Fruit fly (Drosophila melanogaster) whole organism, wandering third instar larva: Measurements from ENCODE around the gene CG9953.

ENCODE experiments used
- Abd-B ChIP-seq: fragments of >200 bp; optimal IDR thresholded peaks from 2 replicates; lab custom pipeline; 2017; ENCODE audit warnings: missing biosample characterization, missing genetic modification characterization
- CG32264 ChIP-seq: fragments of 200-800 bp; sonication (Bioruptor generic); optimal IDR thresholded peaks from 2 replicates; lab custom pipeline; 2016; ENCODE audit warnings: missing biosample characterization, missing genetic modification characterization
- CrebA ChIP-seq: fragments of 200-800 bp; sonication (Bioruptor generic); optimal IDR thresholded peaks from 2 replicates; lab custom pipeline; 2016; ENCODE audit warnings: missing biosample characterization, mild to moderate bottlenecking, missing genetic modification characterization, borderline replicate concordance
- Dfd ChIP-seq: fragments of >200 bp; optimal IDR thresholded peaks from 2 replicates; lab custom pipeline; 2017; ENCODE audit warnings: missing biosample characterization, missing genetic modification characterization
- Dif ChIP-seq: fragments of 200-275, 200-300 bp; sonication (Bioruptor generic); optimal IDR thresholded peaks from 2 replicates; lab custom pipeline; 2018; ENCODE audit warnings: missing biosample characterization, missing genetic modification characterization; ENCODE audit not compliant: partially characterized antibody
- GATAd ChIP-seq: sonication (Bioruptor generic); optimal IDR thresholded peaks from 2 replicates; lab custom pipeline; 2016; ENCODE audit warnings: missing biosample characterization, missing genetic modification characterization
- Hnf4 ChIP-seq: fragments of 200-800 bp; sonication (Bioruptor generic); optimal IDR thresholded peaks from 2 replicates; lab custom pipeline; 2016; ENCODE audit warnings: missing biosample characterization, mild to moderate bottlenecking, missing genetic modification characterization
- Hr78 ChIP-seq: fragments of >200 bp; optimal IDR thresholded peaks from 2 replicates; lab custom pipeline; 2017; ENCODE audit warnings: missing biosample characterization, missing genetic modification characterization
- Hr83 ChIP-seq: fragments of 200-300 bp; sonication (Bioruptor generic); optimal IDR thresholded peaks from 2 replicates; lab custom pipeline; 2016; ENCODE audit warnings: missing biosample characterization, mild to moderate bottlenecking, missing genetic modification characterization, moderate library complexity; ENCODE audit not compliant: poor library complexity, severe bottlenecking
- Jra ChIP-seq: sonication (Bioruptor generic); optimal IDR thresholded peaks from 2 replicates; lab custom pipeline; 2016; ENCODE audit warnings: missing biosample characterization, missing genetic modification characterization
- Mio ChIP-seq: sonication (Bioruptor generic); optimal IDR thresholded peaks from 2 replicates; lab custom pipeline; 2016; ENCODE audit warnings: missing biosample characterization, missing genetic modification characterization
- Myc ChIP-seq: fragments of >200 bp; optimal IDR thresholded peaks from 2 replicates; lab custom pipeline; 2017
- N ChIP-seq: fragments of >200 bp; optimal IDR thresholded peaks from 2 replicates; lab custom pipeline; 2018; ENCODE audit warnings: missing biosample characterization, missing external identifiers, missing genetic modification characterization
- OdsH ChIP-seq: fragments of 200-800 bp; sonication (Bioruptor generic); optimal IDR thresholded peaks from 2 replicates; lab custom pipeline; 2016; ENCODE audit warnings: missing biosample characterization, mild to moderate bottlenecking, missing genetic modification characterization
- Rel ChIP-seq, 2 experiments: fragments of 200-800 bp; sonication (Bioruptor generic) in 1 of 2; optimal IDR thresholded peaks; 2 replicates in 1 of 2; 3 replicates in 1 of 2; lab custom pipeline; 2016 to 2019; ENCODE audit warnings: mild to moderate bottlenecking in 2 of 2, missing biosample characterization in 2 of 2, missing genetic modification characterization in 2 of 2, moderate library complexity in 1 of 2
- Sp1 ChIP-seq: fragments of 200-800 bp; sonication (Bioruptor generic); optimal IDR thresholded peaks from 3 replicates; lab custom pipeline; 2019; ENCODE audit warnings: missing biosample characterization, mild to moderate bottlenecking, missing genetic modification characterization, moderate library complexity
- Vsx2 ChIP-seq: fragments of 200-300, 225-300 bp; sonication (Bioruptor generic); optimal IDR thresholded peaks from 2 replicates; lab custom pipeline; 2018; ENCODE audit warnings: missing biosample characterization, missing genetic modification characterization; ENCODE audit not compliant: partially characterized antibody
- br ChIP-seq: fragments of 200-800 bp; sonication (Bioruptor generic); optimal IDR thresholded peaks from 2 replicates; lab custom pipeline; 2016; ENCODE audit warnings: missing biosample characterization, missing genetic modification characterization
- brk ChIP-seq: fragments of 200-800 bp; sonication (Bioruptor generic); optimal IDR thresholded peaks from 2 replicates; lab custom pipeline; 2016; ENCODE audit warnings: missing biosample characterization, mild to moderate bottlenecking, missing genetic modification characterization
- dl ChIP-seq, 2 experiments: fragments of 175-275, 200-275 bp in 1 of 2; fragments of 200-275 bp in 1 of 2; sonication (Bioruptor generic); optimal IDR thresholded peaks; lab custom pipeline; 2018; ENCODE audit warnings: mild to moderate bottlenecking in 2 of 2, missing biosample characterization in 2 of 2, missing genetic modification characterization in 2 of 2, moderate library complexity in 2 of 2; ENCODE audit not compliant: partially characterized antibody in 2 of 2, insufficient read depth in 1 of 2
- dmrt93B ChIP-seq: fragments of 200-800 bp; sonication (Bioruptor generic); optimal IDR thresholded peaks from 2 replicates; lab custom pipeline; 2018; ENCODE audit warnings: missing biosample characterization, mild to moderate bottlenecking, missing genetic modification characterization
- dsf ChIP-seq: sonication (Bioruptor generic); optimal IDR thresholded peaks from 2 replicates; lab custom pipeline; 2016; ENCODE audit warnings: missing biosample characterization, missing genetic modification characterization, borderline replicate concordance
- ey ChIP-seq: fragments of 200-800 bp; sonication (Bioruptor generic); optimal IDR thresholded peaks from 2 replicates; lab custom pipeline; 2016; ENCODE audit warnings: missing biosample characterization, missing genetic modification characterization
- foxo ChIP-seq, 2 experiments: fragments of 200-800 bp; sonication (Bioruptor generic); optimal IDR thresholded peaks; 2 replicates in 1 of 2; 3 replicates in 1 of 2; lab custom pipeline; 2016 to 2017; ENCODE audit warnings: missing biosample characterization in 2 of 2, missing genetic modification characterization in 2 of 2
- h ChIP-seq: fragments of 200-800 bp; sonication (Bioruptor generic); optimal IDR thresholded peaks from 3 replicates; lab custom pipeline; 2016; ENCODE audit warnings: missing biosample characterization, mild to moderate bottlenecking, missing genetic modification characterization
- lola ChIP-seq: fragments of >200 bp; optimal IDR thresholded peaks from 2 replicates; lab custom pipeline; 2017; ENCODE audit warnings: missing biosample characterization, missing genetic modification characterization
- pan ChIP-seq: fragments of >200 bp; optimal IDR thresholded peaks from 2 replicates; lab custom pipeline; 2017
- psq ChIP-seq: fragments of 200-800 bp; sonication (Bioruptor generic); optimal IDR thresholded peaks from 3 replicates; lab custom pipeline; 2017; ENCODE audit warnings: missing biosample characterization, mild to moderate bottlenecking, missing genetic modification characterization, moderate library complexity
- rgr ChIP-seq: fragments of 200-800 bp; sonication (Bioruptor generic); optimal IDR thresholded peaks from 3 replicates; lab custom pipeline; 2016; ENCODE audit warnings: missing biosample characterization, mild to moderate bottlenecking, missing genetic modification characterization
- sage ChIP-seq: fragments of 200-800 bp; sonication (Bioruptor generic); optimal IDR thresholded peaks from 2 replicates; lab custom pipeline; 2016; ENCODE audit warnings: missing biosample characterization, mild to moderate bottlenecking, missing genetic modification characterization
- sv ChIP-seq: fragments of 200-800 bp; sonication (Bioruptor generic); optimal IDR thresholded peaks from 3 replicates; lab custom pipeline; 2016; ENCODE audit warnings: missing biosample characterization, missing genetic modification characterization
- tai ChIP-seq: sonication (Bioruptor generic); optimal IDR thresholded peaks from 2 replicates; lab custom pipeline; 2016; ENCODE audit warnings: missing biosample characterization, missing genetic modification characterization

Gene CG9953

DNA sequence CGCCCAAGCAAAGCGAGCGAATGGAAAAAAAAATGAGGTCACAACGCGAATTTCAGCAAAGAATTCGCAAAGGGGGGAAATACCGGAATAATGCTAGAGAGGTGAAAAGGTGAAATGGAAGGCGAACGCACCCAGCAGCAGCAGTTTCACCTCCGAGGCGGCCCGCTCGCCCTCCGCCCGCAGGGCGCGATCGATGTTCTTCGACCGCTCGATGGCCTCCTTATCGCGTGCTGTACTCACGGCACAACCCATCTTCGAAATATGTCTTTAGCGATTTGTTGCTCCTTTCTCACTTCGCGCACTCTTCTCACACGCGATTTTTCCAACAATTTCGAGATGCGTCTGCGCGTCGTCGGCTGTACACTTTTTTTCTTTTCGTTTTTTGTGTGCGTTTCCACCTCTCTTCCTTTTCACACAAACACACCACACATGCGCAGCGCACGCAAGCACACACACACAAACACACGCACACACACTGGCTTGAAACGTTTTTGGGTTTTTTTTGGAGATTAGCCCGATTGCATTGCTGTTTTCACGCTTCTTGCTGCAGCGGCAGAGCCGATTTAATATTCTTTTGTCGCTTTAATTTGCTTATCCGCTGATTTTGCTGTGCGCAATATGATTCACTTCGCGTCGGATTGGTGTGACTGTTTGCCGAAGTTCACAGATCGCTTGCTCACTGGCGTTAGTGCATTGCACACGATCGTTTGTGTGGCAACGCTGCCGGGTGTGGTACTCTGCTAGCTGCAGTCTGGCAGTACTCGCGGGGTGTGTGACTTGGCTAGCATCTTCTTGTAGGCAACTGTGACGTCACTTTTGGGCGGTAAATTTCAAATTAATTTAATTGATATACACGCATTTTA lies 10.2 kb downstream of the CG9953 start, which contains the start of gene Galphai (continued):
- TF ChIP-seq Sp1 (GFP tag; lab: Kevin White, UChicago) (peak; percentile 44), dsf (GFP tag; lab: Kevin White, UChicago) (no peak), GATAd (GFP tag; lab: Kevin White, UChicago) (no peak)
- TF ChIP-seq, all 38 proteins: peak for 12

DNA sequence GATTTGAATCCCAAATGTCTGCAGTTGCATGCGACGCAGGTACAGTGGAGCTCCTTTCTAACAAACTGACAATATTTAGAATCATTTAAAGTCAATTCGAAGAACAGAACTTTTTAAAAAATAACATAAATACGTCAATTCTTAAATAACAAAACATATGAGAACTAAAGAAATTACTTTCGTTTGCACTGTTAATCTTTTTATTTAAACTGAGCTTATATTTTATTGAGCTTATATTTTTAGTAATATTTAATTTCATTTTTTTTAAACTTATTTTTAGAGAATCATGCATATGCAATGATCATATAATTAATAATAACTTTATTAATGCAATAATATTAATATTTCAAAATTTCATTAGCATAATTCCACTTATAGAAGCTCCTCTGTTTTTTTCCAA lies 11.1 kb downstream of the CG9953 start:
- no peak for TF ChIP-seq OdsH (GFP tag; lab: Kevin White, UChicago)
- no peak for TF ChIP-seq Myc (lab: Kevin White, UChicago)
- TF ChIP-seq Dfd (GFP tag; lab: Kevin White, UChicago), result no peak
- TF ChIP-seq CrebA (GFP tag; lab: Kevin White, UChicago), result no peak
- TF ChIP-seq Sp1 (GFP tag; lab: Kevin White, UChicago), result no peak
- no peak for TF ChIP-seq psq (GFP tag; lab: Kevin White, UChicago)
- no peak for TF ChIP-seq br
- TF ChIP-seq dl (GFP tag; optimal IDR thresholded peaks at IDR 0.05; lab: Kevin White, UChicago; ENCODE audit: insufficient read depth in 1 of 2, partially characterized antibody in 2 of 2), result no peak

DNA sequence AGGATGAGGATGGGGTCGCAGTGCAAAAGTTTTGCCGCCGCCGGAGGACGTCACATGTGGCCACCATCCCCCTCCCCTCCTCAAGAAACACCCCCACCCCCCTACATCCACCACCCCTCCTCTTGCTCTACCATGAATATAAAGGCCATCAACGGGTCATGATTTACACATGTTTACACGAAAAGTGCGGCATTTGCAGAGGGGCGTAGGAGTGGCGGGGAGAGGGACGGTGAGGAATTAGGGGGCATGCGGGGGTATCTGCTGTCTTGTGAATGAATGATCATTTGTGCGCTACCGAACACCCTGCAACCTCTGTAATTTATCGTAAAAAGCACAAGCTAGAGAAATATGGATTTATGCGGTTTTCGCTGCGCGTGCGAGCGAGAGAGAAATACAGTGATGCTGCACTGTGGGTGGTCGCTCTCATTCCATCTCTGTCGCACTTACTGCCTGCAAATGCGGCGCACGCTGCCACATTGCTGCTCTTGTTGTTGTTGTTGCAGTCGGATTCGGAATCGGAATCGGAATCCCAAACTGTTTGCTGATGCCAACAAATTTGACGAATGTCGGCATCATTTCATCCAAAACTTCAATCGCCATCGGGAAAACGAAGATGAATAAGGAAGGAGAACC lies 11.8 kb downstream of the CG9953 start:
- TF ChIP-seq psq (GFP tag; lab: Kevin White, UChicago), result no peak

dm6 chr3L:6981823-6982222 lies 12.4 kb downstream of the CG9953 start:
- TF ChIP-seq sv (GFP tag; lab: Kevin White, UChicago) (peak; percentile 50), dmrt93B (GFP tag; lab: Kevin White, UChicago) (no peak), dl (GFP tag; optimal IDR thresholded peaks at IDR 0.05; lab: Kevin White, UChicago; ENCODE audit: insufficient read depth in 1 of 2, partially characterized antibody in 2 of 2) (no peak), Dfd (GFP tag; lab: Kevin White, UChicago) (no peak)

dm6 chr3L:6984486-6984885 lies 15.0 kb downstream of the CG9953 start, which contains the start of the genes CG32388 and CG43439:
Gene CG32388 (minus strand): TSS chr3L:6984586.
Gene CG43439 (minus strand): TSS chr3L:6984586.
- no peak for TF ChIP-seq h (GFP tag; lab: Kevin White, UChicago)
- no peak for TF ChIP-seq Mio
- TF ChIP-seq dsf (GFP tag; lab: Kevin White, UChicago), result no peak

DNA sequence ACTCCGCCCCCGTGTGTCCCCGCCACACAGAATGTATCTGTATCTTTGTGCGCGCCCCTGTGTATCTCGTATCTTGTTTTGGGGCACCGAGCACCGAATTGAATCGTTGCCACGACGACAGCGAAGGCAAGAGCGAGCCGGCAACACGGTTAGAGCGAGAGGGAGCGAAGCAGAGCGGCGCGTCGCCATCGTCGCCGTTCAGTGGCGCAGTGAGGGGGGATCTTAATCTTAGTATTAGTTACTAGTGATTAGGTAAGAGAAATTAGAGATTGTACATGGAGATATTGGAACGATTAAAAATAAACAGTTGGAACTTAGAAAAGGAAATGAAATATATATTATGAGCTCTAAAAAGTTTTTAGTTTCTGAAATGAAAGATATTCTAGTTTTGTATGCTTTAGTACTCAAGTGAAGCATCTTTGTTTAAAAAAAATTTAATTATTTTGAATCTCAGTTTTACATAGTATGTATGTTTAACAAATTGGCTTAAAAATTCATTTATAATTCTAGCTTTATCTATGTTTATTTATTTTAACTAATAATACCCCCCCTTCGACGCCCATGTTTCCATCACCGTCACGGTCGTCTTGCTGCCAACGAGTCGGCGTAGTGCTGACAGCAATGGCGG lies 19.6 kb downstream of the CG9953 start:
- TF ChIP-seq Myc (lab: Kevin White, UChicago) (no peak), N (GFP tag; lab: Kevin White, UChicago) (no peak), Abd-B (GFP tag; lab: Kevin White, UChicago) (no peak), brk (no peak), CG32264 (GFP tag; lab: Kevin White, UChicago) (no peak), CrebA (GFP tag; lab: Kevin White, UChicago) (no peak), Hr78 (GFP tag; lab: Kevin White, UChicago) (no peak), dl (GFP tag; optimal IDR thresholded peaks at IDR 0.05; lab: Kevin White, UChicago; ENCODE audit: insufficient read depth in 1 of 2, partially characterized antibody in 2 of 2) (no peak), psq (GFP tag; lab: Kevin White, UChicago) (peak; percentile 67), sage (no peak), Hr83 (GFP tag; lab: Kevin White, UChicago) (peak; percentile 5), br (no peak), Jra (GFP tag; lab: Kevin White, UChicago) (no peak), GATAd (GFP tag; lab: Kevin White, UChicago) (no peak), Rel (GFP tag; optimal IDR thresholded peaks at IDR 0.05; lab: Kevin White, UChicago) (no peak), Rel (tag; optimal IDR thresholded peaks at IDR 0.05; lab: Kevin White, UChicago) (no peak), lola (no peak), rgr (GFP tag; lab: Kevin White, UChicago) (peak; percentile 59), Mio (no peak), pan (lab: Kevin White, UChicago) (no peak), Vsx2 (GFP tag; lab: Kevin White, UChicago) (no peak), Hnf4 (GFP tag; lab: Kevin White, UChicago) (no peak), sv (GFP tag; lab: Kevin White, UChicago) (peak; percentile 67), dsf (GFP tag; lab: Kevin White, UChicago) (no peak), Dif (GFP tag; lab: Kevin White, UChicago) (no peak), tai (no peak), ey (GFP tag; lab: Kevin White, UChicago) (peak; percentile 24), Dfd (GFP tag; lab: Kevin White, UChicago) (peak; percentile 14), Sp1 (GFP tag; lab: Kevin White, UChicago) (peak; percentile 83), foxo (GFP tag; optimal IDR thresholded peaks at IDR 0.05; lab: Kevin White, UChicago) (peak in 1 of 2 experiments; percentile 81), OdsH (GFP tag; lab: Kevin White, UChicago) (peak; percentile 41), h (GFP tag; lab: Kevin White, UChicago) (peak; percentile 68)
